Worm (Caenorhabditis elegans) whole organism, young adult: ENCODE data around the gene srw-142.
"Not testable (repeated sequence)": the region's sequence is repeated elsewhere in the genome, so short reads cannot be mapped to it uniquely, and the experiment has no call there.

ENCODE experiments used
- B0035.1 ChIP-seq: sonication (generic microtip); optimal IDR thresholded peaks from 2 replicates; lab custom pipeline; 2016; ENCODE audit warnings: missing genetic modification characterization, mild to moderate bottlenecking, missing compliant biosample characterization, missing genotype, missing genetic modification reagents
- C06A6.2 ChIP-seq: fragments of 200-800 bp; sonication (Bioruptor generic); conservative IDR thresholded peaks from 2 replicates; pipeline ENCODE4 v1.3.6; 2022; ENCODE audit warnings: missing genetic modification characterization, missing compliant biosample characterization
- C17E4.6 ChIP-seq: fragments of 200-800 bp; sonication (Bioruptor generic); IDR thresholded peaks from 2 replicates; pipeline ENCODE4 v1.3.6; 2022; ENCODE audit warnings: missing genetic modification reagents, missing genetic modification characterization, missing compliant biosample characterization
- F49E8.2 ChIP-seq: sonication (generic microtip); optimal IDR thresholded peaks from 3 replicates; lab custom pipeline; 2017; ENCODE audit warnings: missing genetic modification characterization, mild to moderate bottlenecking, missing compliant biosample characterization, antibody characterized with exemption, moderate library complexity; ENCODE audit not compliant: insufficient read depth
- ZK185.1 ChIP-seq: sonication (generic microtip); optimal IDR thresholded peaks from 2 replicates; lab custom pipeline; 2016; ENCODE audit warnings: mild to moderate bottlenecking, missing genetic modification characterization, missing compliant biosample characterization; ENCODE audit not compliant: poor library complexity, severe bottlenecking
- aptf-2 ChIP-seq: fragments of 200-800 bp; sonication (Bioruptor generic); conservative IDR thresholded peaks from 2 replicates; pipeline ENCODE4 v1.3.6; 2022; ENCODE audit warnings: missing genetic modification reagents, missing genetic modification characterization, missing compliant biosample characterization
- atf-7 ChIP-seq: sonication (generic microtip); optimal IDR thresholded peaks from 2 replicates; lab custom pipeline; 2017; ENCODE audit warnings: mild to moderate bottlenecking, missing genetic modification characterization, missing compliant biosample characterization
- athp-1 ChIP-seq: sonication (generic microtip); optimal IDR thresholded peaks from 2 replicates; lab custom pipeline; 2017; ENCODE audit warnings: mild to moderate bottlenecking, missing genetic modification characterization, missing compliant biosample characterization
- attf-3 ChIP-seq: fragments of 200-800 bp; sonication (Bioruptor generic); conservative IDR thresholded peaks from 2 replicates; pipeline ENCODE4 v1.3.6; 2022; ENCODE audit warnings: missing genetic modification reagents, missing genetic modification characterization, missing compliant biosample characterization
- attf-5 ChIP-seq: fragments of 200-800 bp; sonication (Bioruptor generic); optimal IDR thresholded peaks from 2 replicates; lab custom pipeline; 2018; ENCODE audit warnings: mild to moderate bottlenecking, missing genetic modification characterization, missing compliant biosample characterization
- bed-2 ChIP-seq: fragments of 200-800 bp; sonication (Bioruptor generic); IDR thresholded peaks from 2 replicates; pipeline ENCODE4 v1.3.6; 2022; ENCODE audit warnings: missing genetic modification reagents, missing genetic modification characterization, missing compliant biosample characterization
- ceh-40 ChIP-seq: fragments of 200-800 bp; sonication (Bioruptor generic); IDR thresholded peaks from 2 replicates; pipeline ENCODE4 v1.3.6; 2022; ENCODE audit warnings: missing genetic modification characterization, missing compliant biosample characterization
- dox-1 ChIP-seq: fragments of 200-800 bp; sonication (Bioruptor generic); IDR thresholded peaks from 2 replicates; pipeline ENCODE4 v1.3.6; 2022; ENCODE audit warnings: missing genetic modification reagents, missing genetic modification characterization, missing compliant biosample characterization
- egl-44 ChIP-seq: fragments of 200-800 bp; sonication (Bioruptor generic); IDR thresholded peaks from 2 replicates; pipeline ENCODE4 v1.3.6; 2022; ENCODE audit warnings: missing genetic modification reagents, missing genetic modification characterization, missing compliant biosample characterization
- ekl-4 ChIP-seq: fragments of 200-800 bp; sonication (Bioruptor generic); IDR thresholded peaks from 2 replicates; pipeline ENCODE4 v1.3.6; 2022; ENCODE audit warnings: missing genetic modification reagents, missing genetic modification characterization, missing compliant biosample characterization
- hmg-1.2 ChIP-seq: fragments of 200-800 bp; sonication (Bioruptor generic); IDR thresholded peaks from 2 replicates; pipeline ENCODE4 v1.3.6; 2022; ENCODE audit warnings: missing genetic modification reagents, missing genetic modification characterization, missing compliant biosample characterization
- hrde-1 ChIP-seq: sonication (generic microtip); optimal IDR thresholded peaks from 2 replicates; lab custom pipeline; 2016; ENCODE audit warnings: missing genetic modification characterization, mild to moderate bottlenecking, missing compliant biosample characterization, moderate library complexity, missing genotype, missing genetic modification reagents, borderline replicate concordance
- hsf-1 ChIP-seq: fragments of 200-800 bp; sonication (Bioruptor generic); IDR thresholded peaks from 2 replicates; pipeline ENCODE4 v1.3.6; 2022; ENCODE audit warnings: missing genetic modification reagents, missing genetic modification characterization, missing compliant biosample characterization
- let-526 ChIP-seq: fragments of 200-800 bp; sonication (Bioruptor generic); IDR thresholded peaks from 2 replicates; pipeline ENCODE4 v1.3.6; 2022; ENCODE audit warnings: missing genetic modification reagents, missing genetic modification characterization, missing compliant biosample characterization
- lin-40 ChIP-seq: sonication (generic microtip); optimal IDR thresholded peaks from 2 replicates; lab custom pipeline; 2016; ENCODE audit warnings: missing genetic modification characterization, mild to moderate bottlenecking, missing compliant biosample characterization, missing genotype, missing genetic modification reagents
- lin-54 ChIP-seq: fragments of 200-800 bp; sonication (Bioruptor generic); optimal IDR thresholded peaks from 2 replicates; lab custom pipeline; 2018; ENCODE audit warnings: mild to moderate bottlenecking, missing genetic modification characterization, missing compliant biosample characterization
- mel-28 ChIP-seq: sonication (generic microtip); optimal IDR thresholded peaks from 2 replicates; lab custom pipeline; 2016; ENCODE audit warnings: borderline replicate concordance, mild to moderate bottlenecking, missing genetic modification characterization, missing compliant biosample characterization
- mxl-1 ChIP-seq: sonication (generic microtip); optimal IDR thresholded peaks from 2 replicates; lab custom pipeline; 2016; ENCODE audit warnings: missing genetic modification characterization, missing compliant biosample characterization
- nfyb-1 ChIP-seq: fragments of 200-800 bp; sonication (Bioruptor generic); IDR thresholded peaks from 2 replicates; pipeline ENCODE4 v1.3.6; 2022; ENCODE audit warnings: missing genetic modification reagents, missing genetic modification characterization, missing compliant biosample characterization
- pbrm-1 ChIP-seq: fragments of 200-800 bp; sonication (Bioruptor generic); IDR thresholded peaks from 2 replicates; pipeline ENCODE4 v1.3.6; 2022; ENCODE audit warnings: missing genetic modification reagents, missing genetic modification characterization, missing compliant biosample characterization
- rcor-1 ChIP-seq: fragments of 200-800 bp; sonication (Bioruptor generic); IDR thresholded peaks from 2 replicates; pipeline ENCODE4 v1.3.6; 2022; ENCODE audit warnings: missing genetic modification reagents, missing genetic modification characterization, missing compliant biosample characterization
- repo-1 ChIP-seq: sonication (generic microtip); optimal IDR thresholded peaks from 2 replicates; lab custom pipeline; 2017; ENCODE audit warnings: mild to moderate bottlenecking, missing genetic modification characterization, missing compliant biosample characterization
- rpc-1 ChIP-seq, 2 experiments: fragments of 150-350 bp in 1 of 2; sonication (generic microtip) in 1 of 2; optimal IDR thresholded peaks; 2 replicates each; lab custom pipeline; 2014 to 2018; ENCODE audit warnings: missing biosample characterization in 1 of 2, missing genetic modification characterization in 1 of 2, missing genetic modification reagents in 1 of 2, missing genotype in 1 of 2
- snpc-1.1 ChIP-seq: sonication (generic microtip); optimal IDR thresholded peaks from 2 replicates; lab custom pipeline; 2017; ENCODE audit warnings: missing genetic modification characterization, mild to moderate bottlenecking, missing compliant biosample characterization, antibody characterized with exemption, moderate library complexity, missing genotype, missing genetic modification reagents; ENCODE audit not compliant: insufficient read depth
- snpc-4 ChIP-seq, 5 experiments: fragments of 150-350 bp in 1 of 5; sonication (generic microtip) in 4 of 5; optimal IDR thresholded peaks; 2 replicates each; lab custom pipeline; 2014 to 2018; ENCODE audit warnings: missing genetic modification characterization in 5 of 5, missing biosample characterization in 3 of 5, antibody characterized with exemption in 2 of 5, mild to moderate bottlenecking in 2 of 5, missing compliant biosample characterization in 2 of 5, missing genotype in 2 of 5, moderate library complexity in 2 of 5, missing genetic modification reagents in 1 of 5
- sptf-2 ChIP-seq: fragments of 200-800 bp; sonication (Bioruptor generic); optimal IDR thresholded peaks from 2 replicates; lab custom pipeline; 2018; ENCODE audit warnings: mild to moderate bottlenecking, missing genetic modification characterization, missing compliant biosample characterization
- tlf-1 ChIP-seq: fragments of 200-800 bp; sonication (Bioruptor generic); optimal IDR thresholded peaks from 2 replicates; lab custom pipeline; 2018; ENCODE audit warnings: mild to moderate bottlenecking, missing genetic modification characterization, missing compliant biosample characterization
- ztf-26 ChIP-seq: sonication (generic microtip); optimal IDR thresholded peaks from 2 replicates; lab custom pipeline; 2017; ENCODE audit warnings: missing genetic modification characterization, missing compliant biosample characterization

srw-142 gene

ce11 chrV:2976287-2976686 is 18.2 kb upstream of the srw-142 start, which contains the start of gene srw-124 (continued):
- TF ChIP-seq ekl-4 (GFP tag; lab: Robert Waterston, UW): no peak
- TF ChIP-seq mxl-1 (tag; lab: Kevin White, UChicago): no peak

- not testable (repeated sequence) for TF ChIP-seq atf-7; egl-44 (GFP tag; lab: Robert Waterston, UW); ztf-26 (tag; lab: Kevin White, UChicago)
These were observed 17.2 kb upstream of the srw-142 start, which contains the start of gene srw-123 for ce11 chrV:2975285-2975684. srw-123 (minus strand) TSS chrV:2975385.

- TF ChIP-seq attf-3 (GFP tag; lab: Robert Waterston, UW) (no peak), snpc-1.1 (tag; lab: Kevin White, UChicago) (peak; percentile 84), B0035.1 (no peak), lin-40 (tag; lab: Kevin White, UChicago) (no peak), let-526 (GFP tag; lab: Robert Waterston, UW) (no peak), sptf-2 (no peak), C06A6.2 (GFP tag; lab: Robert Waterston, UW) (no peak), ZK185.1 (no peak), snpc-4 (GFP tag; optimal IDR thresholded peaks at IDR 0.05; lab: Kevin White, UChicago) (no peak), snpc-4 (tag; optimal IDR thresholded peaks at IDR 0.05; lab: Kevin White, UChicago) (peak in 3 of 4 experiments; percentile 51 to 95 (median 91)), repo-1 (no peak), aptf-2 (no peak), pbrm-1 (GFP tag; lab: Robert Waterston, UW) (no peak), rpc-1 (optimal IDR thresholded peaks at IDR 0.05; lab: Kevin White, UChicago) (no peak), rpc-1 (tag; optimal IDR thresholded peaks at IDR 0.05; lab: Kevin White, UChicago) (peak; percentile 22), hsf-1 (GFP tag; lab: Robert Waterston, UW) (no peak), tlf-1 (no peak), bed-2 (GFP tag; lab: Robert Waterston, UW) (no peak), nfyb-1 (GFP tag; lab: Robert Waterston, UW) (no peak), attf-5 (GFP tag; lab: Kevin White, UChicago) (no peak), F49E8.2 (tag; lab: Kevin White, UChicago) (no peak), rcor-1 (GFP tag; lab: Robert Waterston, UW) (no peak), hrde-1 (tag; lab: Kevin White, UChicago) (no peak)
These were observed 13.4 kb upstream of the srw-142 start, which contains the start of gene srw-129 for ce11 chrV:2971307-2971999. srw-129 (plus strand) TSS chrV:2971949.

ce11 chrV:2964786-2965185 is 6.7 kb upstream of the srw-142 start, which contains the start of gene srh-88:
srh-88 (minus strand) TSS chrV:2964886.
- TF ChIP-seq mel-28 (tag; lab: Kevin White, UChicago) (no peak), aptf-2 (no peak), hmg-1.2 (GFP tag; lab: Robert Waterston, UW) (no peak), ceh-40 (GFP tag; lab: Robert Waterston, UW) (no peak), dox-1 (GFP tag; lab: Robert Waterston, UW) (no peak), tlf-1 (no peak), C17E4.6 (GFP tag; lab: Robert Waterston, UW) (no peak), athp-1 (tag; lab: Kevin White, UChicago) (no peak), lin-54 (GFP tag; lab: Kevin White, UChicago) (no peak)
- TF ChIP-seq, all 124 proteins: peak for 0
